Fruit fly (Drosophila melanogaster) whole organism, pupa: ENCODE measurements around the gene CG7140.

ENCODE experiments used
- CG12605 ChIP-seq: fragments of 200-800 bp; sonication (Bioruptor generic); IDR thresholded peaks from 2 replicates; pipeline ENCODE4 v1.3.6; 2022; ENCODE audit warnings: missing biosample characterization, missing genetic modification characterization
- CG13204 ChIP-seq: fragments of 200-800 bp; sonication (Bioruptor generic); optimal IDR thresholded peaks from 2 replicates; lab custom pipeline; 2018; ENCODE audit warnings: missing biosample characterization, mild to moderate bottlenecking, missing genetic modification characterization, moderate library complexity
- CG32121 ChIP-seq: fragments of 200-800 bp; sonication (Bioruptor generic); IDR thresholded peaks from 2 replicates; pipeline ENCODE4 v1.3.6; 2022; ENCODE audit warnings: missing biosample characterization, missing genetic modification characterization
- CG34367 ChIP-seq: fragments of 200-800 bp; sonication (Bioruptor generic); optimal IDR thresholded peaks from 2 replicates; lab custom pipeline; 2018; ENCODE audit warnings: missing biosample characterization, mild to moderate bottlenecking, missing genetic modification characterization
- CG4496 ChIP-seq: fragments of 200-800 bp; sonication (Bioruptor generic); IDR thresholded peaks from 3 replicates; pipeline ENCODE4 v1.3.6; 2022; ENCODE audit warnings: missing biosample characterization, missing genetic modification characterization
- D1 ChIP-seq: fragments of 200-800 bp; sonication (Bioruptor generic); optimal IDR thresholded peaks from 2 replicates; lab custom pipeline; 2018; ENCODE audit warnings: missing biosample characterization, mild to moderate bottlenecking, missing genetic modification characterization, moderate library complexity
- EcR ChIP-seq: fragments of 200-800 bp; sonication (Bioruptor generic); optimal IDR thresholded peaks from 3 replicates; lab custom pipeline; 2019; ENCODE audit warnings: missing biosample characterization, missing genetic modification characterization, mild to moderate bottlenecking, moderate library complexity, missing genetic modification reagents
- Pif1B ChIP-seq: fragments of 200-800 bp; sonication (Bioruptor generic); optimal IDR thresholded peaks from 3 replicates; lab custom pipeline; 2016; ENCODE audit warnings: missing biosample characterization, missing genetic modification characterization
- fd96Ca ChIP-seq: fragments of 200-800 bp; sonication (Bioruptor generic); IDR thresholded peaks from 3 replicates; pipeline ENCODE4 v1.3.6; 2022; ENCODE audit warnings: missing biosample characterization, missing genetic modification characterization
- gl ChIP-seq: fragments of 200-800 bp; sonication (Bioruptor generic); optimal IDR thresholded peaks from 2 replicates; lab custom pipeline; 2018; ENCODE audit warnings: missing biosample characterization, mild to moderate bottlenecking, missing genetic modification characterization
- rn ChIP-seq: fragments of 200-800 bp; sonication (Bioruptor generic); IDR thresholded peaks from 2 replicates; pipeline ENCODE4 v1.3.6; 2022; ENCODE audit warnings: missing biosample characterization, missing genetic modification characterization

DNA sequence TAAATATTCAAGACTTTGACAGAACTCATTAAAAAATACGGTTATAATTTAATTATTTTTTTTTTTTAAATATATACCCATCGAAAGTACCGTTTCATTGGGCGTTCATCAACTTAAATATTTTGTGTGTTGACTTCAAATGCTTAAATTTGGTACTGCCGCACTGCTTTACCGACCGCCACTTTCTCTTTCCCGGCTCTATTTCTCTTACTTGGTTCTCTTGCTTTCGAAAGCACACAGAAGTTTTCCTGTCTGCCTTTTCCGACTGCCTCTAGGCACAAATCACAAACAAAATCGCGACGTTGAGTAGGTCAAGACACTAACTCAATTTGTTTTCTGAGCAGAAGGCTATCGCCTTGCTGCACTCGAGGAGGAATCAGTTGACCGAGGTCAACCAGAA is 34.1 kb downstream of the CG7140 start:
- TF ChIP-seq CG4496 (GFP tag; lab: Robert Waterston, UW) (no peak), D1 (tag; lab: Kevin White, UChicago) (no peak), CG13204 (GFP tag; lab: Kevin White, UChicago) (no peak), Pif1B (no peak), gl (no peak), CG12605 (no peak), rn (GFP tag; lab: Robert Waterston, UW) (no peak), EcR (GFP tag; lab: Kevin White, UChicago) (no peak), CG34367 (tag; lab: Kevin White, UChicago) (no peak), fd96Ca (GFP tag; lab: Robert Waterston, UW) (no peak), CG32121 (no peak)
